Worm (Caenorhabditis elegans): ENCODE results near the gene W08G11.3.

W08G11.3 gene

ce11 chrV:16367575-16367974 lies at the start of gene W08G11.3:
Gene W08G11.3, plus strand, starts transcription at chrV:16367681.
- TF ChIP-seq lsy-12 (tag; optimal IDR thresholded peaks at IDR 0.05) (no peak), R02D3.7 (tag; optimal IDR thresholded peaks at IDR 0.05) (peak; percentile 37), hmg-11 (tag; optimal IDR thresholded peaks at IDR 0.05) (peak; percentile 1), aly-2 (tag; optimal IDR thresholded peaks at IDR 0.05) (peak; percentile 46)

- TF ChIP-seq aly-2 (tag; optimal IDR thresholded peaks at IDR 0.05): no peak
- TF ChIP-seq fkh-10 (GFP tag; optimal IDR thresholded peaks at IDR 0.05): no peak
- TF ChIP-seq nfya-1 (tag; optimal IDR thresholded peaks at IDR 0.05; ENCODE audit: insufficient read depth): no peak
- TF ChIP-seq eor-1 (tag; optimal IDR thresholded peaks at IDR 0.05): no peak
- TF ChIP-seq nhr-23 (tag; optimal IDR thresholded peaks at IDR 0.05): no peak
- TF ChIP-seq ceh-28 (tag; optimal IDR thresholded peaks at IDR 0.05): no peak
- no peak for TF ChIP-seq snpc-4 (tag; optimal IDR thresholded peaks at IDR 0.05)
- no peak for TF ChIP-seq pqm-1 (tag; optimal IDR thresholded peaks at IDR 0.05)
- no peak for TF ChIP-seq nhr-76 (tag; optimal IDR thresholded peaks at IDR 0.05)
- no peak for TF ChIP-seq unc-39 (tag; optimal IDR thresholded peaks at IDR 0.05)
Measured at ce11 chrV:16322155-16322554, 45.3 kb upstream of the W08G11.3 start.

- TF ChIP-seq nhr-76 (tag; optimal IDR thresholded peaks at IDR 0.05) (no peak), elt-1 (tag; optimal IDR thresholded peaks at IDR 0.05) (no peak), fos-1 (tag; optimal IDR thresholded peaks at IDR 0.05) (no peak), zag-1 (tag; optimal IDR thresholded peaks at IDR 0.05) (no peak), lin-39 (tag; optimal IDR thresholded peaks at IDR 0.05) (no peak), ztf-4 (tag; optimal IDR thresholded peaks at IDR 0.05) (no peak), hmg-11 (tag; optimal IDR thresholded peaks at IDR 0.05) (no peak), aly-2 (tag; optimal IDR thresholded peaks at IDR 0.05) (no peak), pqm-1 (tag; optimal IDR thresholded peaks at IDR 0.05) (no peak), elt-2 (tag; optimal IDR thresholded peaks at IDR 0.05) (no peak), ztf-11 (tag; optimal IDR thresholded peaks at IDR 0.05) (no peak), nhr-43 (tag; optimal IDR thresholded peaks at IDR 0.05; ENCODE audit: poor library complexity, severe bottlenecking) (no peak), nhr-12 (tag; optimal IDR thresholded peaks at IDR 0.05) (no peak), sea-2 (GFP tag; optimal IDR thresholded peaks at IDR 0.05) (no peak), nhr-11 (tag; optimal IDR thresholded peaks at IDR 0.05) (no peak), ama-1 (optimal IDR thresholded peaks at IDR 0.05) (no peak), ceh-16 (tag; optimal IDR thresholded peaks at IDR 0.05) (no peak), skn-1 (tag; optimal IDR thresholded peaks at IDR 0.05) (no peak), daf-12 (tag; optimal IDR thresholded peaks at IDR 0.05) (no peak)
Measured at ce11 chrV:16328849-16329248, 38.6 kb upstream of the W08G11.3 start, which contains the start of gene F57G8.7. Gene F57G8.7, plus strand, starts transcription at chrV:16329149.

ce11 chrV:16333412-16333811 lies 34.1 kb upstream of the W08G11.3 start, which contains the start of gene srh-167:
Gene srh-167, plus strand, starts transcription at chrV:16333712.
- TF ChIP-seq fos-1 (tag; optimal IDR thresholded peaks at IDR 0.05) (no peak), nhr-11 (tag; optimal IDR thresholded peaks at IDR 0.05) (no peak), nhr-67 (tag; optimal IDR thresholded peaks at IDR 0.05) (no peak), egl-27 (tag; optimal IDR thresholded peaks at IDR 0.05) (no peak), skn-1 (tag; optimal IDR thresholded peaks at IDR 0.05) (no peak), lin-15B (tag; optimal IDR thresholded peaks at IDR 0.05) (no peak), tbx-2 (tag; optimal IDR thresholded peaks at IDR 0.05) (no peak), nhr-76 (tag; optimal IDR thresholded peaks at IDR 0.05) (no peak), nhr-77 (tag; optimal IDR thresholded peaks at IDR 0.05) (no peak), nhr-43 (tag; optimal IDR thresholded peaks at IDR 0.05; ENCODE audit: poor library complexity, severe bottlenecking) (no peak), egl-5 (tag; optimal IDR thresholded peaks at IDR 0.05) (no peak), ztf-4 (tag; optimal IDR thresholded peaks at IDR 0.05) (no peak), ceh-9 (tag; optimal IDR thresholded peaks at IDR 0.05) (no peak), pha-4 (tag; optimal IDR thresholded peaks at IDR 0.05) (no peak), lin-39 (tag; optimal IDR thresholded peaks at IDR 0.05) (no peak)

- TF ChIP-seq daf-12 (tag; optimal IDR thresholded peaks at IDR 0.05) (no peak), lsy-12 (tag; optimal IDR thresholded peaks at IDR 0.05) (no peak), elt-2 (tag; optimal IDR thresholded peaks at IDR 0.05) (no peak), fos-1 (tag; optimal IDR thresholded peaks at IDR 0.05) (no peak), nhr-67 (tag; optimal IDR thresholded peaks at IDR 0.05) (no peak), unc-62 (GFP tag; optimal IDR thresholded peaks at IDR 0.05) (no peak), nhr-76 (tag; optimal IDR thresholded peaks at IDR 0.05) (no peak), egl-5 (tag; optimal IDR thresholded peaks at IDR 0.05) (no peak), elt-3 (tag; optimal IDR thresholded peaks at IDR 0.05) (no peak), R02D3.7 (tag; optimal IDR thresholded peaks at IDR 0.05) (no peak), mml-1 (tag; optimal IDR thresholded peaks at IDR 0.05) (no peak), nhr-11 (tag; optimal IDR thresholded peaks at IDR 0.05) (no peak), ZK546.5 (tag; optimal IDR thresholded peaks at IDR 0.05) (no peak)
Measured at ce11 chrV:16336326-16336725, 31.2 kb upstream of the W08G11.3 start, which contains the start of gene srw-87. Gene srw-87, plus strand, starts transcription at chrV:16336626.

All from whole organism, L3 larva.